Fruit fly (Drosophila melanogaster) whole organism, embryonic: ENCODE measurements around the gene gro.

Experiments
- BEAF-32 ChIP-seq: fragments of 200-800 bp; sonication (Bioruptor generic); optimal IDR thresholded peaks from 3 replicates; lab custom pipeline; 2017; ENCODE audit warnings: missing biosample characterization, missing genetic modification characterization, mild to moderate bottlenecking, moderate library complexity, missing genetic modification reagents
- C15 ChIP-seq: fragments of 200-800 bp; sonication (Bioruptor generic); IDR thresholded peaks from 3 replicates; pipeline ENCODE4 v1.3.6; 2022; ENCODE audit warnings: missing biosample characterization, missing genetic modification characterization
- CG10462 ChIP-seq: fragments of 200-800 bp; sonication (Bioruptor generic); optimal IDR thresholded peaks from 2 replicates; lab custom pipeline; 2016; ENCODE audit warnings: missing biosample characterization, missing genetic modification characterization
- CG12659 ChIP-seq: fragments of 200-800 bp; sonication (Bioruptor generic); optimal IDR thresholded peaks from 3 replicates; lab custom pipeline; 2017; ENCODE audit warnings: mild to moderate bottlenecking, missing biosample characterization, missing genetic modification reagents, missing genetic modification characterization
- CG13775 ChIP-seq: fragments of 200-800 bp; sonication (Bioruptor generic); optimal IDR thresholded peaks from 3 replicates; lab custom pipeline; 2017; ENCODE audit warnings: missing biosample characterization, mild to moderate bottlenecking, missing genetic modification characterization
- CG14014 ChIP-seq: fragments of 200-800 bp; sonication (Bioruptor generic); IDR thresholded peaks from 2 replicates; pipeline ENCODE4 v1.3.6; 2022; ENCODE audit warnings: missing biosample characterization, missing genetic modification characterization
- CG14710 ChIP-seq: fragments of 200-800 bp; sonication (Bioruptor generic); optimal IDR thresholded peaks from 3 replicates; lab custom pipeline; 2019; ENCODE audit warnings: missing biosample characterization, mild to moderate bottlenecking, missing genetic modification characterization, moderate library complexity
- CG1602 ChIP-seq: fragments of 200-800 bp; sonication (Bioruptor generic); optimal IDR thresholded peaks from 3 replicates; lab custom pipeline; 2016; ENCODE audit warnings: missing biosample characterization, missing genetic modification characterization
- CG2678 ChIP-seq: fragments of 200-800 bp; sonication (Bioruptor generic); optimal IDR thresholded peaks from 3 replicates; lab custom pipeline; 2019; ENCODE audit warnings: missing biosample characterization, mild to moderate bottlenecking, missing genetic modification characterization, moderate library complexity
- CG2889 ChIP-seq: fragments of 200-800 bp; sonication (Bioruptor generic); IDR thresholded peaks from 3 replicates; pipeline ENCODE4 v1.3.6; 2022; ENCODE audit warnings: missing biosample characterization, missing genetic modification characterization
- CG3065 ChIP-seq: fragments of 200-800 bp; sonication (Bioruptor generic); optimal IDR thresholded peaks from 2 replicates; lab custom pipeline; 2016; ENCODE audit warnings: missing biosample characterization, missing genetic modification characterization
- CG8290 ChIP-seq, 3 experiments: fragments of 200-800 bp; sonication (Bioruptor generic); optimal IDR thresholded peaks; 2 replicates each; lab custom pipeline; 2016 to 2019; ENCODE audit warnings: missing biosample characterization in 3 of 3, missing genetic modification characterization in 3 of 3, mild to moderate bottlenecking in 2 of 3, moderate library complexity in 1 of 3
- CrebB ChIP-seq: fragments of 200-800 bp; sonication (Bioruptor generic); optimal IDR thresholded peaks from 3 replicates; lab custom pipeline; 2018; ENCODE audit warnings: missing biosample characterization, mild to moderate bottlenecking, missing genetic modification characterization
- Deaf1 ChIP-seq: fragments of 200-800 bp; optimal IDR thresholded peaks from 3 replicates; lab custom pipeline; 2019; ENCODE audit warnings: missing biosample characterization, mild to moderate bottlenecking, missing genetic modification characterization, moderate library complexity
- Doc2 ChIP-seq: fragments of 200-800 bp; sonication (Bioruptor generic); IDR thresholded peaks from 2 replicates; pipeline ENCODE4 v1.3.6; 2022; ENCODE audit warnings: missing biosample characterization, missing genetic modification characterization
- HLHmδ ChIP-seq: fragments of 200-800 bp; sonication (Bioruptor generic); optimal IDR thresholded peaks from 2 replicates; lab custom pipeline; 2018; ENCODE audit warnings: missing biosample characterization, mild to moderate bottlenecking, missing genetic modification characterization, moderate library complexity
- Jarid2 ChIP-seq: fragments of 200-800 bp; sonication (Bioruptor generic); optimal IDR thresholded peaks from 3 replicates; lab custom pipeline; 2017; ENCODE audit warnings: mild to moderate bottlenecking, missing biosample characterization, missing genetic modification reagents, missing genetic modification characterization
- Kr ChIP-seq: fragments of 200-800 bp; sonication (Bioruptor generic); optimal IDR thresholded peaks from 2 replicates; lab custom pipeline; 2017; ENCODE audit warnings: missing biosample characterization, mild to moderate bottlenecking, missing genetic modification characterization
- Lim3 ChIP-seq: fragments of 200-800 bp; sonication (Bioruptor generic); IDR thresholded peaks from 2 replicates; pipeline ENCODE4 v1.3.6; 2022; ENCODE audit warnings: missing biosample characterization, missing genetic modification characterization
- Mad ChIP-seq: fragments of 200-800 bp; sonication (Bioruptor generic); optimal IDR thresholded peaks from 2 replicates; lab custom pipeline; 2016; ENCODE audit warnings: missing biosample characterization, missing genetic modification characterization
- Med ChIP-seq: fragments of 200-800 bp; sonication (Bioruptor generic); peaks from one replicate; lab custom pipeline; 2016; ENCODE audit warnings: missing biosample characterization, missing genetic modification characterization, mild to moderate bottlenecking, inconsistent platforms, moderate library complexity
- NC2β ChIP-seq: fragments of 200-800 bp; sonication (Bioruptor generic); optimal IDR thresholded peaks from 2 replicates; lab custom pipeline; 2016; ENCODE audit warnings: missing biosample characterization, missing genetic modification characterization
- NFAT ChIP-seq: fragments of 200-800 bp; sonication (Bioruptor generic); IDR thresholded peaks from 2 replicates; pipeline ENCODE4 v1.3.6; 2022; ENCODE audit warnings: missing biosample characterization, missing genetic modification characterization
- Sin3A ChIP-seq: fragments of >200 bp; optimal IDR thresholded peaks from 2 replicates; lab custom pipeline; 2018
- Sry-δ ChIP-seq: fragments of 200-800 bp; sonication (Bioruptor generic); optimal IDR thresholded peaks from 2 replicates; lab custom pipeline; 2016; ENCODE audit warnings: missing biosample characterization, missing genetic modification characterization
- al ChIP-seq: fragments of 200-800 bp; sonication (Bioruptor generic); IDR thresholded peaks from 2 replicates; pipeline ENCODE4 v1.3.6; 2022; ENCODE audit warnings: missing biosample characterization, missing genetic modification characterization
- cg ChIP-seq: fragments of 200-800 bp; sonication (Bioruptor generic); optimal IDR thresholded peaks from 3 replicates; lab custom pipeline; 2019; ENCODE audit warnings: missing biosample characterization, mild to moderate bottlenecking, missing genetic modification characterization, moderate library complexity
- crol ChIP-seq: fragments of 200-800 bp; sonication (Bioruptor generic); IDR thresholded peaks from 2 replicates; pipeline ENCODE4 v1.3.6; 2022; ENCODE audit warnings: missing biosample characterization, missing genetic modification characterization
- danr ChIP-seq: fragments of 200-800 bp; sonication (Bioruptor generic); IDR thresholded peaks from 2 replicates; pipeline ENCODE4 v1.3.6; 2022; ENCODE audit warnings: missing biosample characterization, missing genetic modification characterization
- ewg ChIP-seq: fragments of 200-800 bp; sonication (Bioruptor generic); optimal IDR thresholded peaks from 3 replicates; lab custom pipeline; 2017; ENCODE audit warnings: mild to moderate bottlenecking, missing biosample characterization, missing genetic modification reagents, missing genetic modification characterization
- eyg ChIP-seq: fragments of 200-800 bp; sonication (Bioruptor generic); optimal IDR thresholded peaks from 3 replicates; lab custom pipeline; 2016; ENCODE audit warnings: missing biosample characterization, missing genetic modification characterization
- luna ChIP-seq: fragments of 200-800 bp; sonication (Bioruptor generic); optimal IDR thresholded peaks from 2 replicates; lab custom pipeline; 2016; ENCODE audit warnings: missing biosample characterization, missing genetic modification characterization
- pan ChIP-seq, 4 experiments: fragments of >200 bp in 3 of 4; fragments of 200-800 bp in 1 of 4; sonication (Bioruptor generic) in 1 of 4; optimal IDR thresholded peaks in 3 of 4; IDR thresholded peaks in 1 of 4; 2 replicates each; pipeline versions ENCODE4 v1.3.6 to Lab custom; 2017 to 2022; ENCODE audit warnings: missing biosample characterization in 2 of 4, missing genetic modification characterization in 2 of 4, mixed read lengths in 1 of 4
- phol ChIP-seq: fragments of 200-800 bp; sonication (Bioruptor generic); optimal IDR thresholded peaks from 3 replicates; lab custom pipeline; 2018; ENCODE audit warnings: missing biosample characterization, mild to moderate bottlenecking, missing genetic modification characterization, moderate library complexity
- run ChIP-seq: fragments of 200-800 bp; sonication (Bioruptor generic); optimal IDR thresholded peaks from 3 replicates; lab custom pipeline; 2018; ENCODE audit warnings: missing biosample characterization, mild to moderate bottlenecking, missing genetic modification characterization
- seq ChIP-seq: fragments of 200-800 bp; sonication (Bioruptor generic); IDR thresholded peaks from 2 replicates; pipeline ENCODE4 v1.3.6; 2022; ENCODE audit warnings: missing biosample characterization, missing genetic modification characterization
- shn ChIP-seq: fragments of 200-800 bp; sonication (Bioruptor generic); optimal IDR thresholded peaks from 3 replicates; lab custom pipeline; 2016; ENCODE audit warnings: missing biosample characterization, missing genetic modification characterization
- sug ChIP-seq: fragments of 200-800 bp; optimal IDR thresholded peaks from 2 replicates; lab custom pipeline; 2019; ENCODE audit warnings: missing biosample characterization, mild to moderate bottlenecking, missing genetic modification characterization, moderate library complexity
- unpg ChIP-seq: fragments of 200-800 bp; sonication (Bioruptor generic); optimal IDR thresholded peaks from 3 replicates; lab custom pipeline; 2018; ENCODE audit warnings: missing biosample characterization, mild to moderate bottlenecking, missing genetic modification characterization, moderate library complexity

Gene gro

dm6 chr3R:25999611-26000010 lies 41.9 kb upstream of the gro start (continued):
- TF ChIP-seq unpg (GFP tag; lab: Kevin White, UChicago) (no peak), CG14710 (tag; lab: Kevin White, UChicago) (no peak), CG2889 (GFP tag; lab: Robert Waterston, UW) (no peak), luna (GFP tag; lab: Kevin White, UChicago) (no peak), danr (GFP tag; lab: Robert Waterston, UW) (no peak), ewg (GFP tag; lab: Kevin White, UChicago) (no peak), CG2678 (tag; lab: Kevin White, UChicago) (no peak), eyg (GFP tag; lab: Kevin White, UChicago) (no peak), NC2β (GFP tag; lab: Kevin White, UChicago) (no peak), sug (tag; lab: Kevin White, UChicago) (no peak), Kr (GFP tag; lab: Kevin White, UChicago) (no peak), Jarid2 (GFP tag; lab: Kevin White, UChicago) (peak; percentile 61), seq (peak; percentile 57; the same call in 1 of the 2 replicates), CG12659 (GFP tag; lab: Kevin White, UChicago) (no peak), CG14014 (no peak), C15 (GFP tag; lab: Robert Waterston, UW) (no peak), NFAT (GFP tag; lab: Robert Waterston, UW) (0 out of 2 replicates have a peak, but pooled peaks have one; percentile 25), crol (GFP tag; lab: Robert Waterston, UW) (no peak), al (GFP tag; lab: Robert Waterston, UW) (no peak), shn (GFP tag; lab: Kevin White, UChicago) (no peak), Mad (GFP tag; lab: Kevin White, UChicago) (no peak), CG13775 (GFP tag; lab: Kevin White, UChicago) (no peak), Doc2 (GFP tag; lab: Robert Waterston, UW) (no peak), CG1602 (GFP tag; lab: Kevin White, UChicago) (no peak), CG8290 (GFP tag; optimal IDR thresholded peaks at IDR 0.05; lab: Kevin White, UChicago) (no peak), CG8290 (tag; optimal IDR thresholded peaks at IDR 0.05; lab: Kevin White, UChicago) (no peak), cg (no peak), CG3065 (GFP tag; lab: Kevin White, UChicago) (no peak), Lim3 (GFP tag; lab: Robert Waterston, UW) (no peak), phol (no peak), run (tag; lab: Kevin White, UChicago) (no peak), Deaf1 (tag; lab: Kevin White, UChicago) (peak; percentile 81), Sin3A (lab: Kevin White, UChicago) (no peak), CrebB (tag; lab: Kevin White, UChicago) (no peak), HLHmδ (GFP tag; lab: Kevin White, UChicago) (peak; percentile 60), BEAF-32 (GFP tag; lab: Kevin White, UChicago) (no peak), pan (optimal IDR thresholded peaks at IDR 0.05; lab: Kevin White, UChicago) (no peak), pan (GFP tag; optimal IDR thresholded peaks at IDR 0.05 in 1 of 2, IDR thresholded peaks at IDR 0.05 in 1 of 2) (no peak), Med (peak; percentile 75), CG10462 (GFP tag; lab: Kevin White, UChicago) (no peak), Sry-δ (GFP tag; lab: Kevin White, UChicago) (no peak)
